Fruit fly (Drosophila melanogaster): Measurements from ENCODE around the gene GlcAT-P.

DNA sequence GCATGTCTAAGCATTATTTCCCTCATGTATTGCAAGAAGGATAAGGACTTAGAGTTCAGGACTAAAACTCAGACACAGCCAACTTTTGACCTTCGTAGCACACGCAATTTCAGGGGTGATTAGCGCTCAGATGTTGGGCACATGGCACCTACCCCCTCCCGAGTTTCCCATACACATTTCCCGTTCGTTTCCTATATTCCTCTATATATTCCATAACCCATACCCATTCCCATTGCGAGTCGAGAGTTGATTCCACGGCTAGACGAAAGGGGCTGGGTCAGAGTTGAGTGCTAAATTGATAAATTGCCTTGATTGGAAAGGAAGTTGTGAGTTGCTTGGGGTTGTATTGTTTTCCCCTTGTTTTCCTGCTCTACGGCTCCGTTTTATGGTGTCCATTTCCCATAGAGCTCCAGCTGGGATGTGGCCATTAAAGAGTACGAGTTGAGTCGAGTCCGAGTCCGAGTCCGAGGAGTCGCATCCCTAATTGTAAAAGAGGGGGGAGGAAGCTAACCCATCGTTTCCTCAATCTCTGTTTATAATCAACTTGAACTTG, 46.8 kb upstream of the GlcAT-P start:
- TF ChIP-seq OdsH (GFP tag; optimal IDR thresholded peaks at IDR 0.05) (no peak), CG1621 (tag; optimal IDR thresholded peaks at IDR 0.05) (no peak), CG31627 (GFP tag; optimal IDR thresholded peaks at IDR 0.05) (no peak), Hr39 (GFP tag; optimal IDR thresholded peaks at IDR 0.05) (no peak), Met (GFP tag; optimal IDR thresholded peaks at IDR 0.05) (no peak), dac (GFP tag; optimal IDR thresholded peaks at IDR 0.05) (no peak), Hr4 (GFP tag; optimal IDR thresholded peaks at IDR 0.05) (no peak)

All from whole organism, prepupa.